Worm (Caenorhabditis elegans): ENCODE results near the gene acr-18.
"Not testable (repeated sequence)": the region's sequence is repeated elsewhere in the genome, so short reads cannot be mapped to it uniquely, and the experiment has no call there.

ce11 chrV:15599762-15600161 is 40.8 kb upstream of the acr-18 start, which contains the start of gene B0391.14:
- TF ChIP-seq lin-13 (GFP tag; optimal IDR thresholded peaks at IDR 0.05); unc-55 (GFP tag; optimal IDR thresholded peaks at IDR 0.05); dmd-4 (tag; optimal IDR thresholded peaks at IDR 0.05); skn-1 (tag; optimal IDR thresholded peaks at IDR 0.05); egl-27 (tag; optimal IDR thresholded peaks at IDR 0.05): not testable (repeated sequence)
